Worm (Caenorhabditis elegans) whole organism, L1 larva: ENCODE measurements around the gene tomm-70.

Experiments
- C04F5.9 ChIP-seq: sonication (generic microtip); optimal IDR thresholded peaks from 2 replicates; lab custom pipeline; 2016; ENCODE audit warnings: missing genetic modification characterization, missing compliant biosample characterization
- F16B12.6 ChIP-seq: fragments of 150-350 bp; optimal IDR thresholded peaks from 2 replicates; lab custom pipeline; 2014; ENCODE audit warnings: missing biosample characterization, missing genetic modification characterization
- aha-1 ChIP-seq: fragments of 150-350 bp; optimal IDR thresholded peaks from 2 replicates; lab custom pipeline; 2014; ENCODE audit warnings: missing biosample characterization, missing genetic modification characterization
- alr-1 ChIP-seq: fragments of 200-800 bp; sonication (Bioruptor generic); optimal IDR thresholded peaks from 2 replicates; lab custom pipeline; 2018; ENCODE audit warnings: borderline replicate concordance, mild to moderate bottlenecking, missing genetic modification characterization, missing compliant biosample characterization
- ama-1 ChIP-seq: fragments of 150-350 bp; optimal IDR thresholded peaks from 2 replicates; lab custom pipeline; 2014
- blmp-1 ChIP-seq: fragments of 150-350 bp; optimal IDR thresholded peaks from 2 replicates; lab custom pipeline; 2014; ENCODE audit warnings: missing biosample characterization, missing genetic modification characterization
- ceh-82 ChIP-seq, 3 experiments: fragments of 150-350 bp in 1 of 3; sonication (generic microtip) in 2 of 3; optimal IDR thresholded peaks; 2 replicates each; lab custom pipeline; 2014 to 2017; ENCODE audit warnings: missing biosample characterization in 3 of 3, missing genetic modification characterization in 3 of 3
- ceh-88 ChIP-seq: fragments of 200-800 bp; sonication (Bioruptor generic); IDR thresholded peaks from 2 replicates; pipeline ENCODE4 v1.3.6; 2022; ENCODE audit warnings: missing genetic modification characterization, missing compliant biosample characterization
- ceh-90 ChIP-seq: sonication (generic microtip); optimal IDR thresholded peaks from 2 replicates; lab custom pipeline; 2016; ENCODE audit warnings: missing genetic modification characterization, missing compliant biosample characterization
- efl-1 ChIP-seq, 4 experiments: fragments of 150-350 bp; optimal IDR thresholded peaks in 3 of 4; peaks in 1 of 4; 1 replicate in 1 of 4; 2 replicates in 3 of 4; lab custom pipeline; 2014; ENCODE audit warnings: missing biosample characterization in 2 of 4, missing genetic modification characterization in 2 of 4, missing genetic modification reagents in 2 of 4
- efl-3 ChIP-seq: fragments of 200-800 bp; sonication (Bioruptor generic); optimal IDR thresholded peaks from 2 replicates; lab custom pipeline; 2018; ENCODE audit warnings: mild to moderate bottlenecking, missing genetic modification characterization, missing compliant biosample characterization
- egl-13 ChIP-seq: sonication (generic microtip); optimal IDR thresholded peaks from 2 replicates; lab custom pipeline; 2016; ENCODE audit warnings: missing genotype, missing genetic modification reagents, missing genetic modification characterization, missing compliant biosample characterization
- elt-2 ChIP-seq: sonication (generic microtip); optimal IDR thresholded peaks from 2 replicates; lab custom pipeline; 2016; ENCODE audit warnings: missing genetic modification characterization, mild to moderate bottlenecking, inconsistent platforms, missing compliant biosample characterization, missing genetic modification reagents
- elt-3 ChIP-seq, 6 experiments: fragments of 150-350 bp in 1 of 6; sonication (generic microtip); optimal IDR thresholded peaks; 2 replicates each; lab custom pipeline; 2017 to 2018; ENCODE audit warnings: missing biosample characterization in 6 of 6, missing genetic modification characterization in 6 of 6, inconsistent platforms in 1 of 6
- ets-5 ChIP-seq: fragments of 200-800 bp; sonication (Bioruptor generic); IDR thresholded peaks from 2 replicates; pipeline ENCODE4 v1.3.6; 2022; ENCODE audit warnings: missing genetic modification characterization, missing compliant biosample characterization
- fkh-10 ChIP-seq: sonication (generic microtip); optimal IDR thresholded peaks from 2 replicates; lab custom pipeline; 2017; ENCODE audit warnings: missing biosample characterization, missing genetic modification reagents, missing genetic modification characterization
- fkh-4 ChIP-seq: sonication (generic microtip); optimal IDR thresholded peaks from 2 replicates; lab custom pipeline; 2016; ENCODE audit warnings: missing compliant biosample characterization, missing genetic modification characterization, borderline replicate concordance
- fkh-8 ChIP-seq: sonication (generic microtip); optimal IDR thresholded peaks from 2 replicates; lab custom pipeline; 2016; ENCODE audit warnings: mild to moderate bottlenecking, missing genetic modification characterization, missing compliant biosample characterization
- fos-1 ChIP-seq: fragments of 150-350 bp; optimal IDR thresholded peaks from 2 replicates; lab custom pipeline; 2014; ENCODE audit warnings: missing biosample characterization, missing genetic modification characterization
- hlh-17 ChIP-seq: fragments of 200-800 bp; sonication (Bioruptor generic); optimal IDR thresholded peaks from 2 replicates; lab custom pipeline; 2018; ENCODE audit warnings: missing genetic modification characterization, mild to moderate bottlenecking, missing compliant biosample characterization, moderate library complexity, borderline replicate concordance
- hlh-4 ChIP-seq: sonication (generic microtip); optimal IDR thresholded peaks from 2 replicates; lab custom pipeline; 2016; ENCODE audit warnings: mild to moderate bottlenecking, missing genetic modification characterization, missing compliant biosample characterization
- hpl-2 ChIP-seq: fragments of 150-350 bp; optimal IDR thresholded peaks from 2 replicates; lab custom pipeline; 2014; ENCODE audit warnings: missing biosample characterization, missing genetic modification reagents, missing genetic modification characterization
- irx-1 ChIP-seq: sonication (generic microtip); optimal IDR thresholded peaks from 2 replicates; lab custom pipeline; 2016; ENCODE audit warnings: missing genetic modification characterization, missing compliant biosample characterization
- jun-1 ChIP-seq: fragments of 150-350 bp; optimal IDR thresholded peaks from 2 replicates; lab custom pipeline; 2014; ENCODE audit warnings: missing biosample characterization, missing genetic modification reagents, missing genetic modification characterization
- lin-14 ChIP-seq: fragments of 200-800 bp; sonication (Bioruptor generic); optimal IDR thresholded peaks from 2 replicates; lab custom pipeline; 2018; ENCODE audit warnings: mild to moderate bottlenecking, missing genetic modification characterization, moderate library complexity, missing compliant biosample characterization
- lin-35 ChIP-seq, 2 experiments: fragments of 150-350 bp; optimal IDR thresholded peaks; 2 replicates each; lab custom pipeline; 2014; ENCODE audit warnings: missing biosample characterization in 2 of 2, missing genetic modification characterization in 2 of 2, missing genetic modification reagents in 2 of 2
- lin-39 ChIP-seq: fragments of 150-350 bp; optimal IDR thresholded peaks from 2 replicates; lab custom pipeline; 2014; ENCODE audit warnings: missing biosample characterization, missing genetic modification reagents, missing genetic modification characterization
- lir-3 ChIP-seq: sonication (generic microtip); optimal IDR thresholded peaks from 2 replicates; lab custom pipeline; 2016; ENCODE audit warnings: mild to moderate bottlenecking, missing genetic modification characterization, moderate library complexity, missing compliant biosample characterization; ENCODE audit not compliant: poor library complexity
- mdl-1 ChIP-seq, 2 experiments: fragments of 150-350 bp; optimal IDR thresholded peaks; 2 replicates each; lab custom pipeline; 2014 to 2017; ENCODE audit warnings: missing biosample characterization in 2 of 2, missing genetic modification characterization in 2 of 2, inconsistent platforms in 1 of 2
- mep-1 ChIP-seq: fragments of 150-350 bp; optimal IDR thresholded peaks from 2 replicates; lab custom pipeline; 2014; ENCODE audit warnings: missing biosample characterization, missing genetic modification characterization
- nhr-11 ChIP-seq: fragments of 150-350 bp; optimal IDR thresholded peaks from 2 replicates; lab custom pipeline; 2014; ENCODE audit warnings: missing biosample characterization, missing genetic modification characterization
- nhr-12 ChIP-seq: sonication (generic microtip); optimal IDR thresholded peaks from 2 replicates; lab custom pipeline; 2017; ENCODE audit warnings: missing biosample characterization, missing genetic modification characterization
- nhr-19 ChIP-seq: fragments of 200-800 bp; sonication (Bioruptor generic); conservative IDR thresholded peaks from 2 replicates; pipeline ENCODE4 v1.3.6; 2022; ENCODE audit warnings: missing genetic modification characterization, missing compliant biosample characterization
- nhr-28 ChIP-seq: fragments of 150-350 bp; optimal IDR thresholded peaks from 2 replicates; lab custom pipeline; 2014; ENCODE audit warnings: missing biosample characterization, missing genetic modification characterization
- nhr-47 ChIP-seq: sonication (generic microtip); optimal IDR thresholded peaks from 2 replicates; lab custom pipeline; 2016; ENCODE audit warnings: mild to moderate bottlenecking, missing genetic modification characterization, moderate library complexity, missing compliant biosample characterization
- nhr-71 ChIP-seq: sonication (generic microtip); optimal IDR thresholded peaks from 2 replicates; lab custom pipeline; 2016; ENCODE audit warnings: mild to moderate bottlenecking, missing genetic modification characterization, moderate library complexity, missing compliant biosample characterization
- nhr-76 ChIP-seq: sonication (generic microtip); optimal IDR thresholded peaks from 2 replicates; lab custom pipeline; 2017; ENCODE audit warnings: missing biosample characterization, missing genetic modification characterization
- nhr-77 ChIP-seq: fragments of 150-350 bp; optimal IDR thresholded peaks from 2 replicates; lab custom pipeline; 2014; ENCODE audit warnings: missing biosample characterization, missing genetic modification characterization
- nhr-90 ChIP-seq: sonication (generic microtip); optimal IDR thresholded peaks from 2 replicates; lab custom pipeline; 2016; ENCODE audit warnings: mild to moderate bottlenecking, missing genetic modification characterization, missing compliant biosample characterization; ENCODE audit not compliant: poor library complexity
- pag-3 ChIP-seq: sonication (generic microtip); optimal IDR thresholded peaks from 2 replicates; lab custom pipeline; 2017; ENCODE audit warnings: missing genetic modification characterization, mild to moderate bottlenecking, missing compliant biosample characterization, antibody characterized with exemption, borderline replicate concordance; ENCODE audit not compliant: insufficient read depth
- pax-3 ChIP-seq: fragments of 200-800 bp; sonication (Bioruptor generic); optimal IDR thresholded peaks from 2 replicates; lab custom pipeline; 2018; ENCODE audit warnings: mild to moderate bottlenecking, missing genetic modification characterization, moderate library complexity, missing compliant biosample characterization
- rnt-1 ChIP-seq: sonication (generic microtip); optimal IDR thresholded peaks from 2 replicates; lab custom pipeline; 2016; ENCODE audit warnings: mild to moderate bottlenecking, missing genetic modification characterization, moderate library complexity, missing compliant biosample characterization
- skn-1 ChIP-seq: fragments of 150-350 bp; optimal IDR thresholded peaks from 2 replicates; lab custom pipeline; 2014; ENCODE audit warnings: missing biosample characterization, missing genetic modification characterization
- snu-23 ChIP-seq: sonication (generic microtip); optimal IDR thresholded peaks from 2 replicates; lab custom pipeline; 2016; ENCODE audit warnings: missing genetic modification characterization, missing compliant biosample characterization
- swsn-7 ChIP-seq: sonication (generic microtip); optimal IDR thresholded peaks from 2 replicates; lab custom pipeline; 2016; ENCODE audit warnings: missing genetic modification characterization, missing compliant biosample characterization
- tlp-1 ChIP-seq: fragments of 150-350 bp; optimal IDR thresholded peaks from 2 replicates; lab custom pipeline; 2014; ENCODE audit warnings: missing biosample characterization, missing genetic modification characterization
- unc-130 ChIP-seq: fragments of 150-350 bp; optimal IDR thresholded peaks from 2 replicates; lab custom pipeline; 2017; ENCODE audit warnings: missing biosample characterization, missing genetic modification characterization, inconsistent platforms
- unc-86 ChIP-seq: sonication (generic microtip); optimal IDR thresholded peaks from 2 replicates; lab custom pipeline; 2016; ENCODE audit warnings: missing genetic modification characterization, missing compliant biosample characterization
- vab-15 ChIP-seq: sonication (generic microtip); optimal IDR thresholded peaks from 2 replicates; lab custom pipeline; 2017; ENCODE audit warnings: missing genotype, mild to moderate bottlenecking, missing genetic modification characterization, missing compliant biosample characterization
- xbp-1 ChIP-seq: sonication (generic microtip); optimal IDR thresholded peaks from 2 replicates; lab custom pipeline; 2016; ENCODE audit warnings: missing genetic modification characterization, missing compliant biosample characterization

Gene tomm-70

DNA sequence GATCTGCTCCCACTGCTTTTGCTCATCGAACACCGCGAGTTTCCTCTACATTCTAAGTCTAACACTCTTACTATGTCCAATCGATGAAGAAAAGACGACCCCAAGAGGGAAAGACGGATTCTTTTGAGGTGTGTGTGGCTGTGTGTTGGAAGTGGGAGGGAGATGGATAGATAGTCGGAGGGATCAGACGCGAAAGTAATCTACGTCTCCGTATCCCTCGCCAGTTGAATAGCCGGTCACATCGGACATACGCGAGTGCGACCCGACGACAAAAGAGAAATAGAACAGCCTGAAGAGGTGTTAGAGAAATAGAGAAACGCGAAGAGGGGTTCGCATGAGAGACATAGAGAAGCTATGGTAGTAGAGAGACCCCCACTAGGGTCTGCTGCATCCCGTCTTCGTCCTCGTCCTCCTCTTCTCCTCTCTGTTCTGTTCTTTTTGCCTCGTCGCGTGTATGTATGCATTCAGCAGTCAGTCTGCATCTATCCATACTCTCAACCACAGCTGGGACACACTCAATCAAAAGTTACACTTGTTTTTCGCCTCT is 41.1 kb upstream of the tomm-70 start (continued):
- TF ChIP-seq ceh-82 (tag; optimal IDR thresholded peaks at IDR 0.05; lab: Kevin White, UChicago) (peak; percentile 88 to 93 (median 92)), lin-39 (tag; lab: Kevin White, UChicago) (peak; percentile 89), nhr-71 (tag; lab: Kevin White, UChicago) (peak; percentile 99), lin-14 (GFP tag; lab: Kevin White, UChicago) (peak; percentile 100), nhr-47 (peak; percentile 97), elt-3 (tag; optimal IDR thresholded peaks at IDR 0.05; lab: Kevin White, UChicago) (peak in 3 of 6 experiments; percentile 73 to 95 (median 93)), nhr-77 (tag; lab: Kevin White, UChicago) (peak; percentile 94), nhr-28 (tag; lab: Kevin White, UChicago) (peak; percentile 42), lir-3 (peak; percentile 88), hpl-2 (GFP tag; lab: Kevin White, UChicago) (peak; percentile 78), unc-86 (tag; lab: Kevin White, UChicago) (peak; percentile 98), skn-1 (tag; lab: Kevin White, UChicago) (peak; percentile 92), rnt-1 (tag; lab: Kevin White, UChicago) (peak; percentile 94), F16B12.6 (peak; percentile 7), ceh-88 (GFP tag; lab: Robert Waterston, UW) (peak; percentile 88), snu-23 (GFP tag; lab: Kevin White, UChicago) (peak; percentile 98), jun-1 (tag; lab: Kevin White, UChicago) (peak; percentile 97), hlh-17 (GFP tag; lab: Kevin White, UChicago) (no peak), xbp-1 (tag; lab: Kevin White, UChicago) (peak; percentile 94), elt-2 (tag; lab: Kevin White, UChicago) (peak; percentile 63), blmp-1 (tag; lab: Kevin White, UChicago) (peak; percentile 61), fkh-4 (peak; percentile 52), pax-3 (tag; lab: Kevin White, UChicago) (peak; percentile 90), hlh-4 (tag; lab: Kevin White, UChicago) (no peak), tlp-1 (no peak), mdl-1 (tag; optimal IDR thresholded peaks at IDR 0.05; lab: Kevin White, UChicago) (peak; percentile 50 to 96), irx-1 (tag; lab: Kevin White, UChicago) (peak; percentile 94), pag-3 (tag; lab: Kevin White, UChicago) (peak; percentile 12), nhr-76 (tag; lab: Kevin White, UChicago) (peak; percentile 83), unc-130 (tag; lab: Kevin White, UChicago) (peak; percentile 91), efl-1 (optimal IDR thresholded peaks at IDR 0.05; lab: Kevin White, UChicago) (peak; percentile 89 to 95), efl-1 (GFP tag; optimal IDR thresholded peaks at IDR 0.05 in 1 of 2; lab: Kevin White, UChicago) (peak; percentile 60 to 98), nhr-19 (peak; percentile 96), ets-5 (GFP tag; lab: Robert Waterston, UW) (no peak), mep-1 (peak; percentile 96)

DNA sequence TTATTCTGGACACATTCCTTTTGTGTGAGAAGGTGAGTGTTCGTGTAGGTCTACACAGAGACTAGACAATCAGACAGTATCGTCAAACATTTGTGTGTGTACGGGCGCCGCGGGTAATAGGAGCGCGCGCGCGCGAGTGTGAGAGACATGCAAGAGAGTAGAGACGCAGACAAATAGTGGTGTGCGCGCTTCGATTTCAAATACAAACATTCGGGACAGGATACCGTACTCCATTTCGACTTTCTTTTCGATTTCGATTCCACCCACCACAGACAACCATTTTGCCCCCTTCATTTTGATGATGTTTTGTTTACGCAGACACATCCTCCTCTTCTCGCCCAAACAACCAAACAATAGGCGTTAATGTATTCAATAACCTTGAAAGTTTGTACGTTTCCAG is 40.2 kb upstream of the tomm-70 start:
- TF ChIP-seq nhr-11 (tag; lab: Kevin White, UChicago) (no peak), pax-3 (tag; lab: Kevin White, UChicago) (no peak), nhr-90 (tag; lab: Kevin White, UChicago) (peak; percentile 69), alr-1 (tag; lab: Kevin White, UChicago) (no peak), fkh-8 (no peak), lin-35 (GFP tag; optimal IDR thresholded peaks at IDR 0.05; lab: Kevin White, UChicago) (peak; percentile 62 to 78), egl-13 (tag; lab: Kevin White, UChicago) (no peak), efl-3 (GFP tag; lab: Kevin White, UChicago) (no peak), ceh-90 (tag; lab: Kevin White, UChicago) (no peak), lin-14 (GFP tag; lab: Kevin White, UChicago) (peak; percentile 95), aha-1 (tag; lab: Kevin White, UChicago) (no peak), fos-1 (tag; lab: Kevin White, UChicago) (peak; percentile 38), fkh-10 (GFP tag; lab: Kevin White, UChicago) (no peak), mdl-1 (tag; optimal IDR thresholded peaks at IDR 0.05; lab: Kevin White, UChicago) (peak in 1 of 2 experiments; percentile 90), mep-1 (peak; percentile 61), vab-15 (tag; lab: Kevin White, UChicago) (no peak), swsn-7 (tag; lab: Kevin White, UChicago) (peak; percentile 71), blmp-1 (tag; lab: Kevin White, UChicago) (peak; percentile 96), ama-1 (lab: Kevin White, UChicago) (no peak), F16B12.6 (no peak), nhr-12 (no peak), elt-2 (tag; lab: Kevin White, UChicago) (peak; percentile 30), C04F5.9 (tag; lab: Kevin White, UChicago) (no peak), hpl-2 (GFP tag; lab: Kevin White, UChicago) (no peak)
